Fruit fly (Drosophila melanogaster) whole organism, embryonic: ENCODE results near the gene endos.
A peak's percentile ranks its signal among the peaks of the same experiment; 100 is the strongest.

Source experiments
- Atf3 ChIP-seq: fragments of 200-800 bp; sonication (Bioruptor generic); optimal IDR thresholded peaks from 3 replicates; lab custom pipeline; 2016; ENCODE audit warnings: missing biosample characterization, missing genetic modification characterization
- B-H1 ChIP-seq: fragments of 200-800 bp; sonication (Bioruptor generic); IDR thresholded peaks from 3 replicates; pipeline ENCODE4 v1.3.6; 2022; ENCODE audit warnings: missing biosample characterization, missing genetic modification characterization
- Bteb2 ChIP-seq: fragments of 200-800 bp; sonication (Bioruptor generic); optimal IDR thresholded peaks from 2 replicates; lab custom pipeline; 2016; ENCODE audit warnings: missing biosample characterization, missing genetic modification characterization
- CG10462 ChIP-seq: fragments of 200-800 bp; sonication (Bioruptor generic); optimal IDR thresholded peaks from 2 replicates; lab custom pipeline; 2016; ENCODE audit warnings: missing biosample characterization, missing genetic modification characterization
- CG11695 ChIP-seq: fragments of 200-800 bp; sonication (Bioruptor generic); IDR thresholded peaks from 3 replicates; pipeline ENCODE4 v1.3.6; 2022; ENCODE audit warnings: missing biosample characterization, missing genetic modification characterization
- CG12155 ChIP-seq: fragments of 200-800 bp; sonication (Bioruptor generic); optimal IDR thresholded peaks from 3 replicates; lab custom pipeline; 2016; ENCODE audit warnings: missing biosample characterization, missing genetic modification characterization
- CG12219 ChIP-seq: fragments of 200-800 bp; sonication (Bioruptor generic); optimal IDR thresholded peaks from 3 replicates; lab custom pipeline; 2018; ENCODE audit warnings: missing biosample characterization, mild to moderate bottlenecking, missing genetic modification characterization
- CG14014 ChIP-seq: fragments of 200-800 bp; sonication (Bioruptor generic); IDR thresholded peaks from 2 replicates; pipeline ENCODE4 v1.3.6; 2022; ENCODE audit warnings: missing biosample characterization, missing genetic modification characterization
- CG2199 ChIP-seq: fragments of 200-800 bp; sonication (Bioruptor generic); IDR thresholded peaks from 3 replicates; pipeline ENCODE4 v1.3.6; 2022; ENCODE audit warnings: missing biosample characterization, missing genetic modification characterization
- CG2712 ChIP-seq: fragments of 200-800 bp; optimal IDR thresholded peaks from 3 replicates; lab custom pipeline; 2019; ENCODE audit warnings: missing biosample characterization, mild to moderate bottlenecking, missing genetic modification characterization, moderate library complexity
- CG32532 ChIP-seq: fragments of 200-800 bp; sonication (Bioruptor generic); IDR thresholded peaks from 2 replicates; pipeline ENCODE4 v1.3.6; 2022; ENCODE audit warnings: missing biosample characterization, missing genetic modification characterization
- CG33557 ChIP-seq: fragments of 200-800 bp; sonication (Bioruptor generic); optimal IDR thresholded peaks from 2 replicates; lab custom pipeline; 2019; ENCODE audit warnings: missing biosample characterization, mild to moderate bottlenecking, missing genetic modification characterization, moderate library complexity
- CG3995 ChIP-seq: fragments of 200-800 bp; sonication (Bioruptor generic); optimal IDR thresholded peaks from 3 replicates; lab custom pipeline; 2016; ENCODE audit warnings: missing biosample characterization, missing genetic modification characterization
- CG4404 ChIP-seq: fragments of 200-800 bp; sonication (Bioruptor generic); IDR thresholded peaks from 2 replicates; pipeline ENCODE4 v1.3.6; 2022; ENCODE audit warnings: missing biosample characterization, missing genetic modification characterization
- CG4424 ChIP-seq: fragments of 200-800 bp; sonication (Bioruptor generic); optimal IDR thresholded peaks from 3 replicates; lab custom pipeline; 2016; ENCODE audit warnings: missing biosample characterization, missing genetic modification characterization
- CG4730 ChIP-seq: fragments of 200-800 bp; sonication (Bioruptor generic); IDR thresholded peaks from 2 replicates; pipeline ENCODE4 v1.3.6; 2022; ENCODE audit warnings: missing biosample characterization, missing genetic modification characterization
- CG6654 ChIP-seq: fragments of 200-800 bp; sonication (Bioruptor generic); optimal IDR thresholded peaks from 2 replicates; lab custom pipeline; 2017; ENCODE audit warnings: missing biosample characterization, mild to moderate bottlenecking, missing genetic modification characterization
- CG6854 ChIP-seq: fragments of 200-800 bp; sonication (Bioruptor generic); optimal IDR thresholded peaks from 3 replicates; lab custom pipeline; 2017; ENCODE audit warnings: missing biosample characterization, mild to moderate bottlenecking, missing genetic modification characterization
- CG8478 ChIP-seq: fragments of >200 bp; optimal IDR thresholded peaks from 2 replicates; lab custom pipeline; 2018
- D ChIP-seq, 2 experiments: fragments of 200-800 bp in 1 of 2; fragments of >200 bp in 1 of 2; sonication (Bioruptor generic) in 1 of 2; optimal IDR thresholded peaks; 2 replicates in 1 of 2; 3 replicates in 1 of 2; lab custom pipeline; 2017; ENCODE audit warnings: mild to moderate bottlenecking in 1 of 2, missing biosample characterization in 1 of 2, missing genetic modification characterization in 1 of 2, missing genetic modification reagents in 1 of 2
- Dll ChIP-seq: fragments of 200-800 bp; sonication (Bioruptor generic); IDR thresholded peaks from 4 replicates; pipeline ENCODE4 v1.3.6; 2022; ENCODE audit warnings: missing biosample characterization, missing genetic modification characterization; ENCODE audit not compliant: partially characterized antibody
- Doc2 ChIP-seq: fragments of 200-800 bp; sonication (Bioruptor generic); IDR thresholded peaks from 2 replicates; pipeline ENCODE4 v1.3.6; 2022; ENCODE audit warnings: missing biosample characterization, missing genetic modification characterization
- Drgx ChIP-seq: fragments of 200-800 bp; sonication (Bioruptor generic); IDR thresholded peaks from 2 replicates; pipeline ENCODE4 v1.3.6; 2022; ENCODE audit warnings: missing biosample characterization, missing genetic modification characterization
- Hsf ChIP-seq: fragments of 200-800 bp; sonication (Bioruptor generic); optimal IDR thresholded peaks from 3 replicates; lab custom pipeline; 2016; ENCODE audit warnings: missing biosample characterization, missing genetic modification characterization
- Jarid2 ChIP-seq: fragments of 200-800 bp; sonication (Bioruptor generic); optimal IDR thresholded peaks from 3 replicates; lab custom pipeline; 2017; ENCODE audit warnings: mild to moderate bottlenecking, missing biosample characterization, missing genetic modification reagents, missing genetic modification characterization
- MESR4 ChIP-seq: fragments of 200-800 bp; sonication (Bioruptor generic); optimal IDR thresholded peaks from 2 replicates; lab custom pipeline; 2018; ENCODE audit warnings: missing biosample characterization, mild to moderate bottlenecking, missing genetic modification characterization, moderate library complexity
- Nf-YC ChIP-seq: fragments of 200-800 bp; optimal IDR thresholded peaks from 3 replicates; lab custom pipeline; 2019; ENCODE audit warnings: missing biosample characterization, mild to moderate bottlenecking, missing genetic modification characterization, moderate library complexity
- Ptx1 ChIP-seq: fragments of 200-800 bp; sonication (Bioruptor generic); IDR thresholded peaks from 2 replicates; pipeline ENCODE4 v1.3.6; 2022; ENCODE audit warnings: missing biosample characterization, missing genetic modification characterization
- Sin3A ChIP-seq: fragments of >200 bp; optimal IDR thresholded peaks from 2 replicates; lab custom pipeline; 2018
- Usf ChIP-seq: fragments of 200-800 bp; sonication (Bioruptor generic); optimal IDR thresholded peaks from 2 replicates; lab custom pipeline; 2017; ENCODE audit warnings: missing genotype, missing biosample characterization, missing genetic modification characterization
- Vsx1 ChIP-seq: fragments of 200-800 bp; sonication (Bioruptor generic); optimal IDR thresholded peaks from 2 replicates; lab custom pipeline; 2017; ENCODE audit warnings: missing biosample characterization, mild to moderate bottlenecking, missing genetic modification characterization, missing genetic modification reagents
- YL-1 ChIP-seq: fragments of 200-800 bp; sonication (Bioruptor generic); optimal IDR thresholded peaks from 3 replicates; lab custom pipeline; 2017; ENCODE audit warnings: missing biosample characterization, mild to moderate bottlenecking, missing genetic modification characterization
- ac ChIP-seq: fragments of 200-800 bp; sonication (Bioruptor generic); optimal IDR thresholded peaks from 3 replicates; lab custom pipeline; 2017; ENCODE audit warnings: missing biosample characterization, mild to moderate bottlenecking, missing genetic modification characterization
- aop ChIP-seq: fragments of 200-800 bp; sonication (Bioruptor generic); IDR thresholded peaks from 2 replicates; pipeline ENCODE4 v1.3.6; 2022; ENCODE audit warnings: missing biosample characterization, missing genetic modification characterization
- ato ChIP-seq: fragments of 200-800 bp; sonication (Bioruptor generic); IDR thresholded peaks from 2 replicates; pipeline ENCODE4 v1.3.6; 2022; ENCODE audit warnings: missing biosample characterization, missing genetic modification characterization; ENCODE audit not compliant: partially characterized antibody
- dmrt99B ChIP-seq: fragments of 200-800 bp; sonication (Bioruptor generic); optimal IDR thresholded peaks from 2 replicates; lab custom pipeline; 2018; ENCODE audit warnings: missing biosample characterization, mild to moderate bottlenecking, missing genetic modification characterization, moderate library complexity
- hth ChIP-seq: fragments of >200 bp; optimal IDR thresholded peaks from 2 replicates; lab custom pipeline; 2017; ENCODE audit warnings: inconsistent platforms
- lbe ChIP-seq: fragments of 200-800 bp; sonication (Bioruptor generic); optimal IDR thresholded peaks from 2 replicates; lab custom pipeline; 2016; ENCODE audit warnings: missing biosample characterization, mild to moderate bottlenecking, missing genetic modification characterization
- pb ChIP-seq: fragments of 200-800 bp; sonication (Bioruptor generic); optimal IDR thresholded peaks from 3 replicates; lab custom pipeline; 2016; ENCODE audit warnings: missing biosample characterization, missing genetic modification characterization
- pzg ChIP-seq: fragments of 200-800 bp; sonication (Bioruptor generic); optimal IDR thresholded peaks from 3 replicates; lab custom pipeline; 2018; ENCODE audit warnings: missing biosample characterization, mild to moderate bottlenecking, missing genetic modification characterization, moderate library complexity
- rib ChIP-seq: fragments of 200-800 bp; sonication (Bioruptor generic); IDR thresholded peaks from 2 replicates; pipeline ENCODE4 v1.3.6; 2022; ENCODE audit warnings: missing biosample characterization, missing genetic modification characterization
- row ChIP-seq: fragments of 200-800 bp; sonication (Bioruptor generic); IDR thresholded peaks from 3 replicates; pipeline ENCODE4 v1.3.6; 2022; ENCODE audit warnings: missing biosample characterization, missing genetic modification characterization
- sd ChIP-seq: fragments of 200-800 bp; sonication (Bioruptor generic); optimal IDR thresholded peaks from 3 replicates; lab custom pipeline; 2018; ENCODE audit warnings: missing biosample characterization, mild to moderate bottlenecking, missing genetic modification characterization, moderate library complexity
- tio ChIP-seq: fragments of 200-800 bp; sonication (Bioruptor generic); optimal IDR thresholded peaks from 2 replicates; lab custom pipeline; 2017; ENCODE audit warnings: missing biosample characterization, missing genetic modification characterization, inconsistent platforms
- tll ChIP-seq, 2 experiments: fragments of 200-800 bp in 1 of 2; fragments of >200 bp in 1 of 2; sonication (Bioruptor generic) in 1 of 2; optimal IDR thresholded peaks; 2 replicates each; lab custom pipeline; 2017 to 2019; ENCODE audit warnings: missing biosample characterization in 2 of 2, missing genetic modification characterization in 2 of 2, mild to moderate bottlenecking in 1 of 2, moderate library complexity in 1 of 2
- toy ChIP-seq: fragments of 200-800 bp; sonication (Bioruptor generic); IDR thresholded peaks from 2 replicates; pipeline ENCODE4 v1.3.6; 2022; ENCODE audit warnings: missing biosample characterization, missing genetic modification characterization
- unc-4 ChIP-seq: fragments of 200-800 bp; sonication (Bioruptor generic); IDR thresholded peaks from 2 replicates; pipeline ENCODE4 v1.3.6; 2022; ENCODE audit warnings: missing biosample characterization, missing genetic modification characterization; ENCODE audit not compliant: partially characterized antibody
- zf30C ChIP-seq: fragments of 200-800 bp; sonication (Bioruptor generic); optimal IDR thresholded peaks from 3 replicates; lab custom pipeline; 2018; ENCODE audit warnings: missing biosample characterization, mild to moderate bottlenecking, missing genetic modification characterization
- zfh1 ChIP-seq: fragments of 200-800 bp; sonication (Bioruptor generic); IDR thresholded peaks from 3 replicates; pipeline ENCODE4 v1.3.6; 2022; ENCODE audit warnings: missing biosample characterization, missing genetic modification characterization

endos gene

dm6 chr3L:14031171-14032126, at the start of gene endos, which contains the start of gene CG6650:
endos (minus strand) TSS chr3L:14031706.
CG6650 (plus strand) TSS chr3L:14031450.
- no peak for TF ChIP-seq Hsf
- TF ChIP-seq Dll (GFP tag; lab: Robert Waterston, UW): peak; percentile 85
- no peak for TF ChIP-seq Atf3 (GFP tag; lab: Kevin White, UChicago)
- TF ChIP-seq Nf-YC (tag; lab: Kevin White, UChicago): peak; percentile 71
- TF ChIP-seq CG4424 (GFP tag; lab: Kevin White, UChicago): peak; percentile 33
- no peak for TF ChIP-seq Usf (GFP tag; lab: Kevin White, UChicago)
- no peak for TF ChIP-seq CG2199
- no peak for TF ChIP-seq D (optimal IDR thresholded peaks at IDR 0.05; lab: Kevin White, UChicago)
- TF ChIP-seq D (GFP tag; optimal IDR thresholded peaks at IDR 0.05; lab: Kevin White, UChicago): no peak
- peak; percentile 13 for TF ChIP-seq YL-1 (GFP tag; lab: Kevin White, UChicago)
- TF ChIP-seq pzg (GFP tag; lab: Kevin White, UChicago): peak; percentile 70
- TF ChIP-seq pb: no peak
- TF ChIP-seq CG8478 (lab: Kevin White, UChicago): no peak
- TF ChIP-seq toy (GFP tag; lab: Robert Waterston, UW): no peak
- TF ChIP-seq tll (GFP tag; optimal IDR thresholded peaks at IDR 0.05; lab: Kevin White, UChicago): no peak
- TF ChIP-seq hth: no peak
- TF ChIP-seq CG4730 (GFP tag; lab: Robert Waterston, UW): no peak
- TF ChIP-seq sd (tag; lab: Kevin White, UChicago): no peak
- peak; percentile 68 for TF ChIP-seq unc-4 (GFP tag; lab: Robert Waterston, UW)
- no peak for TF ChIP-seq CG12219 (GFP tag; lab: Kevin White, UChicago)
- TF ChIP-seq Jarid2 (GFP tag; lab: Kevin White, UChicago): no peak
- no peak for TF ChIP-seq zf30C (GFP tag; lab: Kevin White, UChicago)
- TF ChIP-seq CG10462 (GFP tag; lab: Kevin White, UChicago): no peak
- TF ChIP-seq CG6854 (GFP tag; lab: Kevin White, UChicago): no peak
- TF ChIP-seq lbe (GFP tag; lab: Kevin White, UChicago): peak; percentile 47
- peak; percentile 29 for TF ChIP-seq CG3995
- TF ChIP-seq CG2712 (tag; lab: Kevin White, UChicago): peak; percentile 54
- TF ChIP-seq B-H1 (GFP tag; lab: Robert Waterston, UW): no peak
- TF ChIP-seq tio (GFP tag; lab: Kevin White, UChicago): no peak
- TF ChIP-seq Ptx1 (GFP tag; lab: Robert Waterston, UW): 0 out of 2 replicates have a peak, but pooled peaks have one; percentile 36
- peak; percentile 34; the same call in 1 of the 3 replicates for TF ChIP-seq CG11695 (GFP tag; lab: Robert Waterston, UW)
- TF ChIP-seq Vsx1 (GFP tag; lab: Kevin White, UChicago): no peak
- TF ChIP-seq CG12155 (GFP tag; lab: Kevin White, UChicago): peak; percentile 40
- TF ChIP-seq Bteb2: no peak
- TF ChIP-seq row: peak; percentile 70
- peak; percentile 28; the same call in 1 of the 2 replicates for TF ChIP-seq CG14014 (GFP tag; lab: Robert Waterston, UW)
- TF ChIP-seq Drgx (GFP tag; lab: Robert Waterston, UW): no peak; the same call in 1 of the 2 replicates
- TF ChIP-seq aop: no peak
- no peak for TF ChIP-seq Doc2 (GFP tag; lab: Robert Waterston, UW)
- TF ChIP-seq CG32532 (GFP tag; lab: Robert Waterston, UW): no peak
- TF ChIP-seq ac (GFP tag; lab: Kevin White, UChicago): no peak
- TF ChIP-seq zfh1: no peak
- TF ChIP-seq CG4404: no peak
- no peak for TF ChIP-seq CG33557 (GFP tag; lab: Kevin White, UChicago)
- no peak for TF ChIP-seq dmrt99B (tag; lab: Kevin White, UChicago)
- no peak for TF ChIP-seq rib
- TF ChIP-seq Sin3A: peak; percentile 57
- no peak for TF ChIP-seq CG6654
- TF ChIP-seq MESR4 (GFP tag; lab: Kevin White, UChicago): peak; percentile 76
- peak; percentile 8; the same call in 1 of the 2 replicates for TF ChIP-seq ato (GFP tag; lab: Robert Waterston, UW)
